Worm (Caenorhabditis elegans): Measurements from ENCODE around the gene F44F4.10.
"Not testable (repeated sequence)": the region's sequence is repeated elsewhere in the genome, so short reads cannot be mapped to it uniquely, and the experiment has no call there.

F44F4.10 gene

ce11 chrII:10948236-10949025, 31.4 kb upstream of the F44F4.10 start:
- no peak for TF ChIP-seq flt-1 (GFP tag; IDR thresholded peaks at IDR 0.05)
- TF ChIP-seq T22C8.4 (GFP tag; IDR thresholded peaks at IDR 0.05), result no peak
- no peak for TF ChIP-seq ref-1 (GFP tag; conservative IDR thresholded peaks at IDR 0.05)
- TF ChIP-seq ztf-29 (GFP tag; IDR thresholded peaks at IDR 0.05), result no peak
- no peak for TF ChIP-seq ztf-23 (GFP tag; IDR thresholded peaks at IDR 0.05)
- no peak for TF ChIP-seq tab-1 (GFP tag; IDR thresholded peaks at IDR 0.05)
- TF ChIP-seq cog-1 (tag; optimal IDR thresholded peaks at IDR 0.05), result no peak
- TF ChIP-seq klf-2 (GFP tag; conservative IDR thresholded peaks at IDR 0.05), result no peak
- TF ChIP-seq med-1 (GFP tag; optimal IDR thresholded peaks at IDR 0.05; ENCODE audit: insufficient read depth), result no peak

ce11 chrII:10947317-10947716, 30.2 kb upstream of the F44F4.10 start, which contains the start of the genes tceb-3 and gskl-1:
TSS of gene tceb-3 (minus strand) at chrII:10947417.
TSS of gene gskl-1 (plus strand) at chrII:10947559.
- TF ChIP-seq T22C8.4 (GFP tag; IDR thresholded peaks at IDR 0.05) (no peak), ref-1 (GFP tag; conservative IDR thresholded peaks at IDR 0.05) (no peak), tab-1 (GFP tag; IDR thresholded peaks at IDR 0.05) (no peak), flt-1 (GFP tag; IDR thresholded peaks at IDR 0.05) (no peak), klf-2 (GFP tag; conservative IDR thresholded peaks at IDR 0.05) (no peak), ztf-23 (GFP tag; IDR thresholded peaks at IDR 0.05) (no peak), cog-1 (tag; optimal IDR thresholded peaks at IDR 0.05) (no peak), med-1 (GFP tag; optimal IDR thresholded peaks at IDR 0.05; ENCODE audit: insufficient read depth) (no peak), ztf-29 (GFP tag; IDR thresholded peaks at IDR 0.05) (no peak)

ce11 chrII:10946848-10947247, 29.8 kb upstream of the F44F4.10 start:
- TF ChIP-seq T22C8.4 (GFP tag; IDR thresholded peaks at IDR 0.05) (no peak), klf-2 (GFP tag; conservative IDR thresholded peaks at IDR 0.05) (no peak), ztf-29 (GFP tag; IDR thresholded peaks at IDR 0.05) (no peak), ztf-23 (GFP tag; IDR thresholded peaks at IDR 0.05) (no peak), flt-1 (GFP tag; IDR thresholded peaks at IDR 0.05) (no peak), ref-1 (GFP tag; conservative IDR thresholded peaks at IDR 0.05) (no peak), tab-1 (GFP tag; IDR thresholded peaks at IDR 0.05) (no peak), cog-1 (tag; optimal IDR thresholded peaks at IDR 0.05) (no peak), med-1 (GFP tag; optimal IDR thresholded peaks at IDR 0.05; ENCODE audit: insufficient read depth) (no peak)

- no peak for TF ChIP-seq ztf-23 (GFP tag; IDR thresholded peaks at IDR 0.05)
- no peak for TF ChIP-seq tab-1 (GFP tag; IDR thresholded peaks at IDR 0.05)
- TF ChIP-seq klf-2 (GFP tag; conservative IDR thresholded peaks at IDR 0.05), result no peak
Measured at ce11 chrII:10945446-10945845, 28.4 kb upstream of the F44F4.10 start.

ce11 chrII:10941918-10942317, 24.8 kb upstream of the F44F4.10 start, which contains the start of gene R03D7.15:
TSS of gene R03D7.15 (plus strand) at chrII:10942216.
- TF ChIP-seq ref-1 (GFP tag; conservative IDR thresholded peaks at IDR 0.05); ztf-23 (GFP tag; IDR thresholded peaks at IDR 0.05); med-1 (GFP tag; optimal IDR thresholded peaks at IDR 0.05; ENCODE audit: insufficient read depth): not testable (repeated sequence)

- no peak for TF ChIP-seq klf-2 (GFP tag; conservative IDR thresholded peaks at IDR 0.05)
- no peak for TF ChIP-seq tab-1 (GFP tag; IDR thresholded peaks at IDR 0.05)
- TF ChIP-seq cog-1 (tag; optimal IDR thresholded peaks at IDR 0.05), result no peak
- no peak for TF ChIP-seq med-1 (GFP tag; optimal IDR thresholded peaks at IDR 0.05; ENCODE audit: insufficient read depth)
- TF ChIP-seq ztf-23 (GFP tag; IDR thresholded peaks at IDR 0.05), result no peak
- TF ChIP-seq flt-1 (GFP tag; IDR thresholded peaks at IDR 0.05), result no peak
- no peak for TF ChIP-seq ref-1 (GFP tag; conservative IDR thresholded peaks at IDR 0.05)
- no peak for TF ChIP-seq T22C8.4 (GFP tag; IDR thresholded peaks at IDR 0.05)
- no peak for TF ChIP-seq ztf-29 (GFP tag; IDR thresholded peaks at IDR 0.05)
Measured at ce11 chrII:10935336-10935735, 18.3 kb upstream of the F44F4.10 start.

ce11 chrII:10934786-10935185, 17.7 kb upstream of the F44F4.10 start, which contains the start of gene R03D7.2:
TSS of gene R03D7.2 (minus strand) at chrII:10935184.
- TF ChIP-seq tab-1 (GFP tag; IDR thresholded peaks at IDR 0.05) (no peak), med-1 (GFP tag; optimal IDR thresholded peaks at IDR 0.05; ENCODE audit: insufficient read depth) (no peak)

ce11 chrII:10933948-10934722, 17.1 kb upstream of the F44F4.10 start:
- TF ChIP-seq ztf-29 (GFP tag; IDR thresholded peaks at IDR 0.05) (no peak), cog-1 (tag; optimal IDR thresholded peaks at IDR 0.05) (no peak), ztf-23 (GFP tag; IDR thresholded peaks at IDR 0.05) (no peak), tab-1 (GFP tag; IDR thresholded peaks at IDR 0.05) (no peak), med-1 (GFP tag; optimal IDR thresholded peaks at IDR 0.05; ENCODE audit: insufficient read depth) (no peak), T22C8.4 (GFP tag; IDR thresholded peaks at IDR 0.05) (no peak), klf-2 (GFP tag; conservative IDR thresholded peaks at IDR 0.05) (no peak), ref-1 (GFP tag; conservative IDR thresholded peaks at IDR 0.05) (no peak), flt-1 (GFP tag; IDR thresholded peaks at IDR 0.05) (no peak)

- TF ChIP-seq cog-1 (tag; optimal IDR thresholded peaks at IDR 0.05) (no peak), klf-2 (GFP tag; conservative IDR thresholded peaks at IDR 0.05) (no peak), ztf-23 (GFP tag; IDR thresholded peaks at IDR 0.05) (no peak), tab-1 (GFP tag; IDR thresholded peaks at IDR 0.05) (no peak), T22C8.4 (GFP tag; IDR thresholded peaks at IDR 0.05) (no peak), flt-1 (GFP tag; IDR thresholded peaks at IDR 0.05) (no peak), ref-1 (GFP tag; conservative IDR thresholded peaks at IDR 0.05) (no peak), ztf-29 (GFP tag; IDR thresholded peaks at IDR 0.05) (no peak), med-1 (GFP tag; optimal IDR thresholded peaks at IDR 0.05; ENCODE audit: insufficient read depth) (no peak)
Measured at ce11 chrII:10932305-10932704, 15.2 kb upstream of the F44F4.10 start.

Measured in whole organism, midembryonic.